Worm (Caenorhabditis elegans): ENCODE data around the gene lmtr-2.

ce11 chrV:7983381-7984052 is 27.4 kb downstream of the lmtr-2 start, which contains the start of the genes natb-1 and abhd-12:
- TF ChIP-seq cog-1 (tag; optimal IDR thresholded peaks at IDR 0.05) (no peak), T22C8.4 (GFP tag; IDR thresholded peaks at IDR 0.05) (no peak), med-1 (GFP tag; optimal IDR thresholded peaks at IDR 0.05; ENCODE audit: insufficient read depth) (no peak)

Data from whole organism, midembryonic.